Fruit fly (Drosophila melanogaster) whole organism, prepupa: ENCODE results near the gene Atet.

Experiments used
- CG10631 ChIP-seq: fragments of 200-800 bp; sonication (Bioruptor generic); optimal IDR thresholded peaks from 2 replicates; lab custom pipeline; 2016; ENCODE audit warnings: missing biosample characterization, missing genetic modification characterization
- CG10669 ChIP-seq: fragments of 200-800 bp; sonication (Bioruptor generic); optimal IDR thresholded peaks from 3 replicates; lab custom pipeline; 2018; ENCODE audit warnings: missing biosample characterization, mild to moderate bottlenecking, missing genetic modification characterization, moderate library complexity
- CG11294 ChIP-seq: fragments of 200-800 bp; sonication (Bioruptor generic); IDR thresholded peaks from 2 replicates; pipeline ENCODE4 v1.3.6; 2022; ENCODE audit warnings: missing biosample characterization, missing genetic modification characterization
- CG11762 ChIP-seq: fragments of 200-800 bp; sonication (Bioruptor generic); optimal IDR thresholded peaks from 3 replicates; lab custom pipeline; 2016; ENCODE audit warnings: missing biosample characterization, missing genetic modification characterization; ENCODE audit not compliant: insufficient read depth
- CG11902 ChIP-seq: fragments of 200-800 bp; sonication (Bioruptor generic); optimal IDR thresholded peaks from 3 replicates; lab custom pipeline; 2016; ENCODE audit warnings: missing biosample characterization, missing genetic modification characterization
- CG15336 ChIP-seq: fragments of 200-800 bp; sonication (Bioruptor generic); IDR thresholded peaks from 2 replicates; pipeline ENCODE4 v1.3.6; 2022; ENCODE audit warnings: missing biosample characterization, missing genetic modification characterization
- CG16779 ChIP-seq: fragments of 200-800 bp; sonication (Bioruptor generic); optimal IDR thresholded peaks from 3 replicates; lab custom pipeline; 2017; ENCODE audit warnings: missing biosample characterization, mild to moderate bottlenecking, missing genetic modification characterization
- CG34406 ChIP-seq: fragments of 200-800 bp; sonication (Bioruptor generic); optimal IDR thresholded peaks from 3 replicates; lab custom pipeline; 2016; ENCODE audit warnings: missing biosample characterization, missing genetic modification characterization
- CG3919 ChIP-seq: fragments of 200-800 bp; sonication (Bioruptor generic); optimal IDR thresholded peaks from 3 replicates; lab custom pipeline; 2016; ENCODE audit warnings: missing biosample characterization, missing genetic modification characterization
- CG6163 ChIP-seq: fragments of 200-800 bp; sonication (Bioruptor generic); IDR thresholded peaks from 3 replicates; pipeline ENCODE4 v1.3.6; 2022; ENCODE audit warnings: missing biosample characterization, missing genetic modification characterization
- CG6276 ChIP-seq: fragments of 200-800 bp; sonication (Bioruptor generic); optimal IDR thresholded peaks from 2 replicates; lab custom pipeline; 2017; ENCODE audit warnings: missing biosample characterization, mild to moderate bottlenecking, missing genetic modification characterization
- CG6792 ChIP-seq: fragments of 200-800 bp; sonication (Bioruptor generic); optimal IDR thresholded peaks from 3 replicates; lab custom pipeline; 2016; ENCODE audit warnings: missing biosample characterization, missing genetic modification characterization
- CG6854 ChIP-seq: fragments of 200-800 bp; sonication (Bioruptor generic); optimal IDR thresholded peaks from 2 replicates; lab custom pipeline; 2017; ENCODE audit warnings: missing biosample characterization, mild to moderate bottlenecking, missing genetic modification characterization
- CG7368 ChIP-seq: fragments of 200-800 bp; sonication (Bioruptor generic); optimal IDR thresholded peaks from 3 replicates; lab custom pipeline; 2016; ENCODE audit warnings: missing biosample characterization, missing genetic modification characterization
- CG8119 ChIP-seq: fragments of 200-800 bp; sonication (Bioruptor generic); IDR thresholded peaks from 3 replicates; pipeline ENCODE4 v1.3.6; 2022; ENCODE audit warnings: missing biosample characterization, missing genetic modification characterization
- CG8632 ChIP-seq: fragments of 200-800 bp; sonication (Bioruptor generic); optimal IDR thresholded peaks from 3 replicates; lab custom pipeline; 2016; ENCODE audit warnings: missing biosample characterization, missing genetic modification characterization
- CG9139 ChIP-seq: fragments of 200-800 bp; sonication (Bioruptor generic); optimal IDR thresholded peaks from 3 replicates; lab custom pipeline; 2017; ENCODE audit warnings: missing biosample characterization, mild to moderate bottlenecking, missing genetic modification characterization
- Eip75B ChIP-seq: fragments of 200-800 bp; sonication (Bioruptor generic); optimal IDR thresholded peaks from 3 replicates; lab custom pipeline; 2016; ENCODE audit warnings: missing biosample characterization, missing genetic modification characterization
- Eip78C ChIP-seq: fragments of 200-800 bp; sonication (Bioruptor generic); peaks from one replicate; lab custom pipeline; 2016; ENCODE audit warnings: missing biosample characterization, missing genetic modification characterization
- Eip93F ChIP-seq: fragments of 200-800 bp; sonication (Bioruptor generic); optimal IDR thresholded peaks from 2 replicates; lab custom pipeline; 2016; ENCODE audit warnings: missing biosample characterization, mild to moderate bottlenecking, missing genetic modification characterization
- Ets21C ChIP-seq: fragments of 200-800 bp; sonication (Bioruptor generic); optimal IDR thresholded peaks from 3 replicates; lab custom pipeline; 2016; ENCODE audit warnings: missing biosample characterization, missing genetic modification characterization
- Ets96B ChIP-seq: fragments of 200-800 bp; optimal IDR thresholded peaks from 2 replicates; lab custom pipeline; 2019; ENCODE audit warnings: missing biosample characterization, mild to moderate bottlenecking, missing genetic modification characterization, moderate library complexity
- Gug ChIP-seq: fragments of 200-800 bp; sonication (Bioruptor generic); IDR thresholded peaks from 2 replicates; pipeline ENCODE4 v1.3.6; 2022; ENCODE audit warnings: missing biosample characterization, missing genetic modification characterization
- Hr38 ChIP-seq: sonication (Bioruptor generic); optimal IDR thresholded peaks from 2 replicates; lab custom pipeline; 2016; ENCODE audit warnings: missing biosample characterization, missing genetic modification characterization
- Hr39 ChIP-seq: fragments of 200-800 bp; sonication (Bioruptor generic); optimal IDR thresholded peaks from 2 replicates; lab custom pipeline; 2016; ENCODE audit warnings: missing biosample characterization, missing genetic modification characterization
- Met ChIP-seq: fragments of 200-800 bp; sonication (Bioruptor generic); optimal IDR thresholded peaks from 3 replicates; lab custom pipeline; 2016; ENCODE audit warnings: missing biosample characterization, missing genetic modification characterization
- OdsH ChIP-seq: fragments of 200-800 bp; sonication (Bioruptor generic); optimal IDR thresholded peaks from 3 replicates; lab custom pipeline; 2016; ENCODE audit warnings: missing biosample characterization, missing genetic modification characterization
- Smox ChIP-seq: fragments of 200-800 bp; sonication (Bioruptor generic); optimal IDR thresholded peaks from 3 replicates; lab custom pipeline; 2016; ENCODE audit warnings: missing biosample characterization, missing genetic modification characterization
- Sox14 ChIP-seq: fragments of 200-800 bp; sonication (Bioruptor generic); optimal IDR thresholded peaks from 3 replicates; lab custom pipeline; 2016; ENCODE audit warnings: missing biosample characterization, missing genetic modification characterization
- acj6 ChIP-seq: fragments of 200-800 bp; sonication (Bioruptor generic); optimal IDR thresholded peaks from 3 replicates; lab custom pipeline; 2016; ENCODE audit warnings: missing biosample characterization, missing genetic modification characterization
- cyc ChIP-seq: fragments of 200-800 bp; sonication (Bioruptor generic); optimal IDR thresholded peaks from 3 replicates; lab custom pipeline; 2016; ENCODE audit warnings: missing biosample characterization, missing genetic modification characterization
- dac ChIP-seq: fragments of 200-800 bp; sonication (Bioruptor generic); optimal IDR thresholded peaks from 2 replicates; lab custom pipeline; 2017; ENCODE audit warnings: missing biosample characterization, mild to moderate bottlenecking, missing genetic modification characterization
- dsx ChIP-seq: fragments of 200-800 bp; optimal IDR thresholded peaks from 3 replicates; lab custom pipeline; 2019; ENCODE audit warnings: missing biosample characterization, mild to moderate bottlenecking, missing genetic modification characterization, moderate library complexity; ENCODE audit not compliant: poor library complexity, severe bottlenecking
- esn ChIP-seq: fragments of 200-800 bp; sonication (Bioruptor generic); optimal IDR thresholded peaks from 2 replicates; lab custom pipeline; 2016; ENCODE audit warnings: missing biosample characterization, mild to moderate bottlenecking, missing genetic modification characterization, moderate library complexity
- fd85E ChIP-seq: fragments of 200-800 bp; sonication (Bioruptor generic); optimal IDR thresholded peaks from 3 replicates; lab custom pipeline; 2016; ENCODE audit warnings: missing biosample characterization, missing genetic modification characterization
- fkh ChIP-seq: fragments of 200-800 bp; sonication (Bioruptor generic); optimal IDR thresholded peaks from 3 replicates; lab custom pipeline; 2017; ENCODE audit warnings: missing biosample characterization, mild to moderate bottlenecking, missing genetic modification characterization, moderate library complexity
- lz ChIP-seq: fragments of 200-800 bp; sonication (Bioruptor generic); optimal IDR thresholded peaks from 3 replicates; lab custom pipeline; 2016; ENCODE audit warnings: missing biosample characterization, missing genetic modification characterization
- net ChIP-seq: fragments of 200-800 bp; sonication (Bioruptor generic); optimal IDR thresholded peaks from 3 replicates; lab custom pipeline; 2016; ENCODE audit warnings: missing biosample characterization, missing genetic modification characterization
- pdm3 ChIP-seq: fragments of 200-800 bp; sonication (Bioruptor generic); optimal IDR thresholded peaks from 3 replicates; lab custom pipeline; 2016; ENCODE audit warnings: missing biosample characterization, missing genetic modification characterization
- salr ChIP-seq, 2 experiments: fragments of 200-800 bp; sonication (Bioruptor generic); optimal IDR thresholded peaks; 3 replicates each; lab custom pipeline; 2016 to 2018; ENCODE audit warnings: missing biosample characterization in 2 of 2, missing genetic modification characterization in 2 of 2, mild to moderate bottlenecking in 1 of 2
- spab ChIP-seq: fragments of 200-800 bp; sonication (Bioruptor generic); optimal IDR thresholded peaks from 2 replicates; lab custom pipeline; 2017; ENCODE audit warnings: missing biosample characterization, mild to moderate bottlenecking, missing genetic modification characterization, missing genetic modification reagents
- ss ChIP-seq, 2 experiments: fragments of 200-800 bp; sonication (Bioruptor generic); optimal IDR thresholded peaks; 2 replicates in 1 of 2; 3 replicates in 1 of 2; lab custom pipeline; 2017 to 2018; ENCODE audit warnings: mild to moderate bottlenecking in 2 of 2, missing biosample characterization in 2 of 2, missing genetic modification characterization in 2 of 2, moderate library complexity in 1 of 2
- svp ChIP-seq: fragments of 200-800 bp; sonication (Bioruptor generic); peaks from one replicate; lab custom pipeline; 2016; ENCODE audit warnings: missing biosample characterization, missing genetic modification characterization
- topi ChIP-seq: fragments of 200-800 bp; sonication (Bioruptor generic); optimal IDR thresholded peaks from 3 replicates; lab custom pipeline; 2016; ENCODE audit warnings: missing biosample characterization, missing genetic modification characterization
- vri ChIP-seq: fragments of 200-800 bp; sonication (Bioruptor generic); optimal IDR thresholded peaks from 3 replicates; lab custom pipeline; 2016; ENCODE audit warnings: missing biosample characterization, mild to moderate bottlenecking, missing genetic modification characterization

Atet gene

DNA sequence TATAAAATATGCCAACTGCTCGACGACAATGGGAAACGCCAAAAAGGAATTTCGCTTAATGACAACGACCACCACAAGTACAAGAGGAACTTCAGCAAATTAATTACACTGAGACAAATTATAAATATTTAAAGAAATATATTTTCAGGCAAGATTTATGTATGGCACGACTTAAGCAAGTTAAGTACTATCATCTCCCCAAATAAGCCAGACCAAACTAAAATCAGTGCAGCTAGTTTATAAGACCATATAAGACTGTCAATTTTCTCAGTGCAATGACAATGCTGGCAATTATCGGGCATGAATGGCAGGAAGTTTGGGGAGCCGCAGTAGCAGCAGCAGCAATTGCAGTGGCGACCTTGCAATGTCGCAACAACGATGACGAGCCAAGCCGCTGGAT is 14.8 kb downstream of the Atet start (continued):
- TF ChIP-seq ss (GFP tag; optimal IDR thresholded peaks at IDR 0.05; lab: Kevin White, UChicago) (peak; percentile 52 to 79), Eip78C (GFP tag; lab: Kevin White, UChicago) (peak; percentile 94), cyc (peak; percentile 59), CG6276 (GFP tag; lab: Kevin White, UChicago) (peak; percentile 15), CG3919 (GFP tag; lab: Kevin White, UChicago) (peak; percentile 87), CG11294 (no peak; the same call in 1 of the 2 replicates), CG10669 (GFP tag; lab: Kevin White, UChicago) (peak; percentile 71), Eip93F (GFP tag; lab: Kevin White, UChicago) (no peak)

DNA sequence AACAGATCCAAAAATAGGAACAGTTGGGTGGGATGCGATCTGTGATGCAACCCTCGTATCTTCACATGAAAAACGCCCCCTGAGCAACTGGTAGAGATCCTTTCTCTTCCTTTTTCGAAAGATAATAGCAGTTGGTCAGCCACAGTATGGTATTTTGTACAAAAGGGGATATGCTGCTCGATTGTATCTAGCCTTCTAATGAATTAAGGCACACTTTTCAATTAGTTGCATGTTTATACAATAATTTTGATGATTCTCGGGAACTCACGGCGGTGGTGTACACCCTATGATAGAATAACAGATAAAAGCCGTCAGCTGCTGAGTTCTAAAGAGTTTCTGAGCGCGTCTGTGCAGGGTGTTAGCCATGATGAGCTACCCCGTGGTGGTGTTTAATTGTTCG is 16.0 kb downstream of the Atet start:
- TF ChIP-seq Gug (GFP tag; lab: Robert Waterston, UW) (no peak), topi (GFP tag; lab: Kevin White, UChicago) (no peak), CG8632 (GFP tag; lab: Kevin White, UChicago) (no peak), pdm3 (GFP tag; lab: Kevin White, UChicago) (no peak), Eip93F (GFP tag; lab: Kevin White, UChicago) (no peak), Met (GFP tag; lab: Kevin White, UChicago) (no peak), CG9139 (GFP tag; lab: Kevin White, UChicago) (no peak)

DNA sequence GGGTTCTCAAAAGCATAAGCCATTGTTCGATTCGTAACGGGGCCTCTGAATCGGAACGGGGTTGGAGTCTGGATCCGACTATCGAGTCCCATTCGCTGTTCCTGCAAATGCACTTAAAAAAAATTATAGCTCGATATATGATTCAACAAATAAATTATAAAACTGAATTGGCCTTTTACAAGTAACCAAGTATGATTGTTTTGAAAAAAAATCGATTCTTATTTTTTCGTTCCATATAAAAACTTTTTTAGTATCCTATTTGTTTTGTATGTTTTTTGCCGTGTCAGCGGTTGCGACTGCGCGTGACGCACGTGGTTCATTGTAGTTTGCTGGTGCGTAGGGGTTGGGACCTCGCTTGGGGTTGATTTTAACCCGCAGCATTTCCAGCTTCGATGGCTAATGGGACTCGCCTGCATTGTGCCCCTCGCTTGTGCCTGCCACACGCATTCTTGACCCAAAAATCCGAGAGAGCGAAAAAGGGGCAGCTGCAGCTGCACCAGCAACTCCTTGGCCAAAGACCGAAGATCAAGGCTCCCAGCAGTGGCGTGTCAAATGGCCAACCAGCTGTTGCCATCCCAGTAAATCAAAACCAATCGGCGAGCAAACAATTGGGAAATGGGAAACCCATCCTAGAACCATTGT is 17.1 kb downstream of the Atet start:
- peak; percentile 32 for TF ChIP-seq CG34406 (GFP tag; lab: Kevin White, UChicago)
- no peak for TF ChIP-seq CG6854 (GFP tag; lab: Kevin White, UChicago)
- TF ChIP-seq CG6792, result peak; percentile 35
- TF ChIP-seq acj6 (GFP tag; lab: Kevin White, UChicago), result peak; percentile 45
- peak; percentile 33 for TF ChIP-seq topi (GFP tag; lab: Kevin White, UChicago)
- TF ChIP-seq Met (GFP tag; lab: Kevin White, UChicago), result peak; percentile 53
- no peak for TF ChIP-seq salr (GFP tag; optimal IDR thresholded peaks at IDR 0.05; lab: Kevin White, UChicago)
- peak; percentile 51 for TF ChIP-seq CG10669 (GFP tag; lab: Kevin White, UChicago)
- TF ChIP-seq spab (GFP tag; lab: Kevin White, UChicago), result peak; percentile 3
- TF ChIP-seq Hr38, result no peak
- TF ChIP-seq vri, result peak; percentile 22
- TF ChIP-seq fd85E (GFP tag; lab: Kevin White, UChicago), result no peak
- TF ChIP-seq Ets21C (GFP tag; lab: Kevin White, UChicago), result peak; percentile 8
- 0 out of 2 replicates have a peak, but pooled peaks have one; percentile 42 for TF ChIP-seq CG15336 (GFP tag; lab: Robert Waterston, UW)
- peak; percentile 42 for TF ChIP-seq dsx (GFP tag; lab: Kevin White, UChicago)
- no peak for TF ChIP-seq fkh
- peak; percentile 13 for TF ChIP-seq Hr39 (GFP tag; lab: Kevin White, UChicago)
- TF ChIP-seq Eip75B (GFP tag; lab: Kevin White, UChicago), result peak; percentile 57
- TF ChIP-seq Smox (GFP tag; lab: Kevin White, UChicago), result peak; percentile 35
- peak; percentile 23 for TF ChIP-seq Sox14 (GFP tag; lab: Kevin White, UChicago)
- peak; percentile 24 for TF ChIP-seq CG11762 (GFP tag; lab: Kevin White, UChicago)
- peak; percentile 66 for TF ChIP-seq CG6163
- TF ChIP-seq pdm3 (GFP tag; lab: Kevin White, UChicago), result peak; percentile 15
- TF ChIP-seq CG11294, result no peak
- TF ChIP-seq Gug (GFP tag; lab: Robert Waterston, UW), result no peak
- peak; percentile 54 for TF ChIP-seq Ets96B (tag; lab: Kevin White, UChicago)
- TF ChIP-seq ss (GFP tag; optimal IDR thresholded peaks at IDR 0.05; lab: Kevin White, UChicago), result peak in 1 of 2 experiments; percentile 24
- no peak for TF ChIP-seq net (GFP tag; lab: Kevin White, UChicago)
- peak; percentile 24 for TF ChIP-seq CG7368 (GFP tag; lab: Kevin White, UChicago)
- TF ChIP-seq Eip93F (GFP tag; lab: Kevin White, UChicago), result no peak
- peak; percentile 74 for TF ChIP-seq svp (GFP tag; lab: Kevin White, UChicago)
- TF ChIP-seq dac (GFP tag; lab: Kevin White, UChicago), result no peak
- TF ChIP-seq CG8632 (GFP tag; lab: Kevin White, UChicago), result peak; percentile 14
- peak; percentile 31 for TF ChIP-seq OdsH (GFP tag; lab: Kevin White, UChicago)
- TF ChIP-seq CG16779 (tag; lab: Kevin White, UChicago), result no peak
- 0 out of 3 replicates have a peak, but pooled peaks have one; percentile 27 for TF ChIP-seq CG8119 (GFP tag; lab: Robert Waterston, UW)
- TF ChIP-seq CG11902, result no peak
- peak; percentile 56 for TF ChIP-seq esn
- peak; percentile 43 for TF ChIP-seq CG10631 (GFP tag; lab: Kevin White, UChicago)
- peak; percentile 35 for TF ChIP-seq lz (GFP tag; lab: Kevin White, UChicago)
